Worm (Caenorhabditis elegans): ENCODE measurements around the gene C32D5.11.

C32D5.11 gene

DNA sequence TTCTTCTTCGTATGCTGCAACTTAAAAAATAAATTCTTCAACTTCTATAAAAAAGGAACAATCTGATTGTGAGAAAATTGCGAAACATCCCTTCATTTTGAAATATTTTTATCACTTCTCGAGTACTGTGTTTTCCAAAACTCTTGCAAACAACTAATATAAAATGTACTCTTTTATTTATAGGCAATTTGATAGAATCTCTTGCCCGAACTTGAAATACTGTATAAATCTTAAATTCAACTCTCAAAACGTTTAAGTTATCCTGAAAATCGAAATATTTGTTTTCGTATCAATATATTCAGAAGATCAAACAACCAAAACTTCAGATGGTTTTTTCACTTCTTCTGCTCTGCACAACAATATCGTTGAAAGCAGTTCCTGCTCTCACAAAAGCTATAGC, 31.2 kb upstream of the C32D5.11 start, which contains the start of gene F58F12.4:
F58F12.4 (plus strand) TSS at position 301 of the 400 bp plus-strand sequence.
- TF ChIP-seq hnd-1 (tag; optimal IDR thresholded peaks at IDR 0.05), result no peak
- no peak for TF ChIP-seq tbx-11 (GFP tag; IDR thresholded peaks at IDR 0.05)
- TF ChIP-seq aly-1 (tag; optimal IDR thresholded peaks at IDR 0.05), result no peak
- TF ChIP-seq tra-4 (tag; optimal IDR thresholded peaks at IDR 0.05), result no peak
- no peak for TF ChIP-seq pes-1 (GFP tag; IDR thresholded peaks at IDR 0.05)
- TF ChIP-seq ama-1 (optimal IDR thresholded peaks at IDR 0.05), result no peak
- no peak for TF ChIP-seq B0310.2 (tag; optimal IDR thresholded peaks at IDR 0.05)
- no peak for TF ChIP-seq F13C5.2 (tag; optimal IDR thresholded peaks at IDR 0.05)
- no peak for TF ChIP-seq ceh-36 (tag; optimal IDR thresholded peaks at IDR 0.05)
- no peak for TF ChIP-seq hmg-4 (GFP tag; optimal IDR thresholded peaks at IDR 0.05)
- no peak for TF ChIP-seq ceh-13 (GFP tag; optimal IDR thresholded peaks at IDR 0.05)
- TF ChIP-seq ets-7 (tag; optimal IDR thresholded peaks at IDR 0.05), result no peak
- TF ChIP-seq scrt-1 (GFP tag; IDR thresholded peaks at IDR 0.05), result no peak
- no peak for TF ChIP-seq flt-1 (GFP tag; IDR thresholded peaks at IDR 0.05)
- no peak for TF ChIP-seq tbx-37 (GFP tag; conservative IDR thresholded peaks at IDR 0.05)
- TF ChIP-seq hmbx-1 (tag; optimal IDR thresholded peaks at IDR 0.05), result no peak
- TF ChIP-seq sea-1 (GFP tag; conservative IDR thresholded peaks at IDR 0.05), result no peak

DNA sequence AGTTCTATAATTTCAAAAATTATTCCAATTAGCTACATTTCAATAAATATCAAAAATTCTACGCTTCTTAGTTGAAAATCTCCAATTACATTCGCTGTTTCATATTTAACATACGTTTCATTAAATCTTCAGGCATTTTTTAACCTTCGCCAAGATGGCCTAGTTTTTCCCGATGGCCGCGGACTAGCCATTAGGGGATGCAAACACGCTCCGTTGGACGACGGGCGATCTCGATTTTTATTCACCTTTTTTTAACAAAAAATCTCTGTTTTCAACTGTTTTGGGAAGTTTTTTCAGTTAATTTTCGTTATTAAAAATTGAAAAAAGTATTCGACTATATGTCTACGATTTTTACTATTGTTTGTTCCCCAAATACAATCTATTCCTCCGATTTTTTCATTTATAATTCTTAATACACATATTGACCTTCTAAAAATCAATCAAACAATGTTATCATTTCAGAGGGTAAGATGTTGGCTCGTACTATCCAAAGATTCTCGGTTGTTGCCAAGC, 28.0 kb upstream of the C32D5.11 start, which contains the start of gene F58F12.1:
F58F12.1 (plus strand) TSS at position 463 of the 513 bp plus-strand sequence.
- TF ChIP-seq sea-1 (GFP tag; conservative IDR thresholded peaks at IDR 0.05) (no peak), pes-1 (GFP tag; IDR thresholded peaks at IDR 0.05) (no peak), tbx-37 (GFP tag; conservative IDR thresholded peaks at IDR 0.05) (peak; percentile 38; the same call in 1 of the 2 replicates), hmbx-1 (tag; optimal IDR thresholded peaks at IDR 0.05) (no peak), F13C5.2 (tag; optimal IDR thresholded peaks at IDR 0.05) (peak; percentile 52), aly-1 (tag; optimal IDR thresholded peaks at IDR 0.05) (no peak), ceh-36 (tag; optimal IDR thresholded peaks at IDR 0.05) (no peak), flt-1 (GFP tag; IDR thresholded peaks at IDR 0.05) (no peak), scrt-1 (GFP tag; IDR thresholded peaks at IDR 0.05) (no peak), ama-1 (optimal IDR thresholded peaks at IDR 0.05) (no peak)

DNA sequence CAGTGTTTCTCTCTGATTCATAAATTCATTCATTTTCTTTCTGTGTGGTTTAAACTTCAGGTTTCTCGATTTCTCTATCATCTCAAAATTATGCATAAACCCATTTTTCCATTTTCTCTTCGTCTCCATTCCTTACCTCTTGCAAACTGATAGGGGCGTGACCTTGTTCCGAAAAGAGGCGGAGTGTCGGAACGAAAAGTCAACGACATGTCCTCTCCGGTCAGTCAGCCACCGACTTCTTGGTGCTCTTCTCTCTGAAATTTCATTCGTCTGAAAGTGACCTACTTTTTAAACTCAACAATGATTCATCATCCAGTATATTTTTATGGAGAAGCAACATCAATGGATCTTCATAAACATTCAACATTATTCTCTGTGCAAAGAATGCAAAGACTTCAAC, 25.6 kb upstream of the C32D5.11 start, which contains the start of gene F58F12.12:
F58F12.12 (plus strand) TSS at position 301 of the 400 bp plus-strand sequence.
- TF ChIP-seq aly-1 (tag; optimal IDR thresholded peaks at IDR 0.05) (no peak), scrt-1 (GFP tag; IDR thresholded peaks at IDR 0.05) (no peak), F13C5.2 (tag; optimal IDR thresholded peaks at IDR 0.05) (no peak), flt-1 (GFP tag; IDR thresholded peaks at IDR 0.05) (no peak), ets-7 (tag; optimal IDR thresholded peaks at IDR 0.05) (no peak), ceh-36 (tag; optimal IDR thresholded peaks at IDR 0.05) (no peak), hmbx-1 (tag; optimal IDR thresholded peaks at IDR 0.05) (no peak), ama-1 (optimal IDR thresholded peaks at IDR 0.05) (no peak), pes-1 (GFP tag; IDR thresholded peaks at IDR 0.05) (no peak), B0310.2 (tag; optimal IDR thresholded peaks at IDR 0.05) (no peak), tra-4 (tag; optimal IDR thresholded peaks at IDR 0.05) (no peak), tbx-11 (GFP tag; IDR thresholded peaks at IDR 0.05) (no peak), hmg-4 (GFP tag; optimal IDR thresholded peaks at IDR 0.05) (no peak), ceh-13 (GFP tag; optimal IDR thresholded peaks at IDR 0.05) (no peak), sea-1 (GFP tag; conservative IDR thresholded peaks at IDR 0.05) (no peak), hnd-1 (tag; optimal IDR thresholded peaks at IDR 0.05) (no peak), tbx-37 (GFP tag; conservative IDR thresholded peaks at IDR 0.05) (no peak)

DNA sequence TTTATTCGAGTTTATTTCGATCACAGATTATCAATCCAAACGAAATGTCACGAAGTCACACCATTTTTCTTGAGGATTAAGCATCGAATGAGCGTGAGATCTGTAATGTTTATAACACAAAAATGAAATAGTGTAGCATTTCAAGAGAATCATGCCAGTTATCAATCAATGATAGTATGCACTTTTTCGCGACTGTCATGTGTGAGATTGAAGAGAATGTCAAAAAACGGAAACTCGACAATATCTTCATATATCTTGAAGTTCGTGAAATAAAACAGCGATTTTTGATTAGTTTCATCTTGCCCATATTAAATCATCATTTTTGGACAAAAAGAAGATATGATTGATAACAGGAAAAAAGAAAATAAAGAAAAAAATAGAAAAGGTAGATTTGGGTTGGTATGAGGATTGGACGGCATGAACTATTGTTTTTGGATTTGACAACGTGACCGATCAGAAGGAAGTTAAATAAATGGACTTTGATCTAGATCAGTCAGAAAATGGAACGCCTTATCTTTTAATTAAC, 23.9 kb upstream of the C32D5.11 start:
- TF ChIP-seq hmbx-1 (tag; optimal IDR thresholded peaks at IDR 0.05) (no peak), ceh-13 (GFP tag; optimal IDR thresholded peaks at IDR 0.05) (no peak), aly-1 (tag; optimal IDR thresholded peaks at IDR 0.05) (no peak), B0310.2 (tag; optimal IDR thresholded peaks at IDR 0.05) (no peak), ets-7 (tag; optimal IDR thresholded peaks at IDR 0.05) (no peak), F13C5.2 (tag; optimal IDR thresholded peaks at IDR 0.05) (no peak), sea-1 (GFP tag; conservative IDR thresholded peaks at IDR 0.05) (no peak), scrt-1 (GFP tag; IDR thresholded peaks at IDR 0.05) (no peak), hmg-4 (GFP tag; optimal IDR thresholded peaks at IDR 0.05) (no peak), tra-4 (tag; optimal IDR thresholded peaks at IDR 0.05) (no peak), ama-1 (optimal IDR thresholded peaks at IDR 0.05) (no peak), tbx-37 (GFP tag; conservative IDR thresholded peaks at IDR 0.05) (no peak), tbx-11 (GFP tag; IDR thresholded peaks at IDR 0.05) (no peak), hnd-1 (tag; optimal IDR thresholded peaks at IDR 0.05) (no peak), ceh-36 (tag; optimal IDR thresholded peaks at IDR 0.05) (no peak), pes-1 (GFP tag; IDR thresholded peaks at IDR 0.05) (no peak)

DNA sequence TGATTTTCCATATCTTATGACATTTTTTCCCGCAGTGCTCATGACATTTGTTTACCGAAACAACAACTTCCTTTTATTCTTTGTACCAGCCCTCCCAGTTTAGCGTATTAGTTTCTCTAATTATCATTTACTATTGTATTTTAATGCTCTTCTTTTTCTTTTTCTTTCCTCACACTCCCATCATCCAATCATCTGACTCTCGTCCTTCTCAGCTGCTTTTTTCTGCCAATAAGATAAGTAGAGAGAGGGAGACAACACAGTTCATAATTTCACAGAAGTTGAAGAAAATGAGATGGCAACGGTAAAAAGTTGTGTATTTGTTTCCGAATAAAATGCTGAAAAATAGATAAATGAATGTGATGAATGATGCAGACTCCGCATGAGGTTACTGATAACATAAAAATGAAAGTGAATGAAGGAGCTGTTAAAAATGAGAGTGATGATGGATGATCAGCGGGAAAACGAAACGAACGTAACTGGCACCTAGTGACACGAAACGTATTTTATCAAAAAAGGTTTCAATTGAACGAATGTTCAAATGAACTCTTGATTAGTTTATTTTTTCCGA, 22.2 kb upstream of the C32D5.11 start:
- TF ChIP-seq F13C5.2 (tag; optimal IDR thresholded peaks at IDR 0.05), result no peak
- no peak for TF ChIP-seq B0310.2 (tag; optimal IDR thresholded peaks at IDR 0.05)

DNA sequence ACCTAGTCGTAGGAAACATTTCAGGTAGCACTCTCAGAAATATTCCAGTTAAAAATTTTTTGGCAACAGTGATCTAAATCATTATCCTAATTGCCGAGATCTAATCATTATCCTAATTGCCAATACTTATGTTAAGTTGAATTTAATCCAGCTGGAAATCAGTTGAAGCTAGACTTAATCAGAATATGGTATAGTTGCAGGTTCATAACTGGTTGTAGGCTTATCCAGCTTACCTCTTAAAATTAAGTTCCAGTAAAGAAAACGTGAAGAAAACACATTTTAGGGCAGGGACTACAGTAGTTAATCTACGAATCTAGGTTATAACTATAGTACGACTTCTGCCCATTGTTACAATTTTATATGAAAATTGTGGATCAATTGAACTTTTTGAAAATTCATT, 21.4 kb upstream of the C32D5.11 start:
- TF ChIP-seq hmbx-1 (tag; optimal IDR thresholded peaks at IDR 0.05), result no peak
- TF ChIP-seq ceh-13 (GFP tag; optimal IDR thresholded peaks at IDR 0.05), result no peak
- TF ChIP-seq hnd-1 (tag; optimal IDR thresholded peaks at IDR 0.05), result no peak
- TF ChIP-seq F13C5.2 (tag; optimal IDR thresholded peaks at IDR 0.05), result no peak

DNA sequence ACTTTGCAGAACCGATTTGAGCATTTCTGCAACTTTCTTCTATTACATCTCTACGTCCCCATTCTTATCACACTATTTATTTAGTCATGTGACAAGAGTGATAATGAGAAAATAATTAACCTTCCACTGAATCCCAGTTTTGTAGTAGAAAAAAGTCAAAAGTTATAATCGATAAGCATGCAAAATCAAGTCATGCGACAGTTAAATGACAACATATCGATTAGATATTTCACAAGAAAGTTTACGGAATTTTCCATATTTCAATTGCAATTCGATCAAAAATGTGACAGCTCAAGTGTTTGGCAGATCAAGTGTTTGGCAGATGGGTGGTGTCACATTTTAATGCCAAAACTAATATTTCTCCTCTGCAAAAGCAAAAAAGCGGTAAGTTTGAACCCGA, 19.4 kb upstream of the C32D5.11 start:
- TF ChIP-seq tra-4 (tag; optimal IDR thresholded peaks at IDR 0.05), result no peak
- TF ChIP-seq ama-1 (optimal IDR thresholded peaks at IDR 0.05), result no peak
- no peak for TF ChIP-seq hmg-4 (GFP tag; optimal IDR thresholded peaks at IDR 0.05)
- no peak for TF ChIP-seq hmbx-1 (tag; optimal IDR thresholded peaks at IDR 0.05)
- no peak for TF ChIP-seq B0310.2 (tag; optimal IDR thresholded peaks at IDR 0.05)
- TF ChIP-seq pes-1 (GFP tag; IDR thresholded peaks at IDR 0.05), result no peak
- no peak for TF ChIP-seq tbx-11 (GFP tag; IDR thresholded peaks at IDR 0.05)
- no peak for TF ChIP-seq ceh-36 (tag; optimal IDR thresholded peaks at IDR 0.05)
- no peak for TF ChIP-seq F13C5.2 (tag; optimal IDR thresholded peaks at IDR 0.05)
- TF ChIP-seq scrt-1 (GFP tag; IDR thresholded peaks at IDR 0.05), result no peak
- TF ChIP-seq aly-1 (tag; optimal IDR thresholded peaks at IDR 0.05), result no peak
- no peak for TF ChIP-seq hnd-1 (tag; optimal IDR thresholded peaks at IDR 0.05)
- TF ChIP-seq tbx-37 (GFP tag; conservative IDR thresholded peaks at IDR 0.05), result no peak
